Worm (Caenorhabditis elegans) whole organism, L2 larva: ENCODE data around the gene F56B3.4.

Source experiments
- C34F6.9 ChIP-seq: fragments of 150-350 bp; optimal IDR thresholded peaks from 2 replicates; lab custom pipeline; 2014; ENCODE audit warnings: missing biosample characterization, missing genetic modification characterization
- F13H6.1 ChIP-seq: sonication (generic microtip); optimal IDR thresholded peaks from 2 replicates; lab custom pipeline; 2016; ENCODE audit warnings: missing genetic modification characterization, missing compliant biosample characterization
- R02D3.7 ChIP-seq: fragments of 150-350 bp; optimal IDR thresholded peaks from 2 replicates; lab custom pipeline; 2014; ENCODE audit warnings: missing biosample characterization, missing genetic modification characterization
- Y55F3AM.14 ChIP-seq: fragments of 200-800 bp; sonication (Bioruptor generic); optimal IDR thresholded peaks from 2 replicates; lab custom pipeline; 2018; ENCODE audit warnings: mild to moderate bottlenecking, missing genetic modification characterization, missing compliant biosample characterization
- alr-1 ChIP-seq: fragments of 150-350 bp; optimal IDR thresholded peaks from 2 replicates; lab custom pipeline; 2014; ENCODE audit warnings: missing biosample characterization, missing genetic modification characterization
- aly-2 ChIP-seq: fragments of 150-350 bp; optimal IDR thresholded peaks from 2 replicates; lab custom pipeline; 2014; ENCODE audit warnings: missing biosample characterization, missing genetic modification characterization
- ama-1 ChIP-seq: fragments of 150-350 bp; optimal IDR thresholded peaks from 2 replicates; lab custom pipeline; 2018; ENCODE audit warnings: inconsistent platforms
- blmp-1 ChIP-seq: sonication (generic microtip); optimal IDR thresholded peaks from 2 replicates; lab custom pipeline; 2017; ENCODE audit warnings: missing genetic modification characterization, mild to moderate bottlenecking, missing compliant biosample characterization, antibody characterized with exemption, moderate library complexity; ENCODE audit not compliant: insufficient read depth
- crh-2 ChIP-seq: sonication (generic microtip); optimal IDR thresholded peaks from 2 replicates; lab custom pipeline; 2017; ENCODE audit warnings: missing biosample characterization, missing genetic modification characterization
- dmd-4 ChIP-seq: sonication (generic microtip); optimal IDR thresholded peaks from 2 replicates; lab custom pipeline; 2017; ENCODE audit warnings: missing biosample characterization, missing genetic modification characterization
- gmeb-1 ChIP-seq: fragments of 150-350 bp; optimal IDR thresholded peaks from 2 replicates; lab custom pipeline; 2014; ENCODE audit warnings: missing biosample characterization, missing genetic modification characterization
- lin-13 ChIP-seq: fragments of 150-350 bp; optimal IDR thresholded peaks from 2 replicates; lab custom pipeline; 2014; ENCODE audit warnings: missing biosample characterization, missing genetic modification reagents, missing genetic modification characterization
- lin-39 ChIP-seq: fragments of 150-350 bp; optimal IDR thresholded peaks from 2 replicates; lab custom pipeline; 2014; ENCODE audit warnings: missing biosample characterization, missing genetic modification reagents, missing genetic modification characterization
- lsy-2 ChIP-seq, 2 experiments: fragments of 150-350 bp in 1 of 2; sonication (generic microtip) in 1 of 2; optimal IDR thresholded peaks; 2 replicates each; lab custom pipeline; 2014 to 2017; ENCODE audit warnings: missing biosample characterization in 2 of 2, missing genetic modification characterization in 2 of 2
- mab-5 ChIP-seq: fragments of 150-350 bp; optimal IDR thresholded peaks from 2 replicates; lab custom pipeline; 2014; ENCODE audit warnings: missing biosample characterization, missing genetic modification characterization
- mdl-1 ChIP-seq, 2 experiments: fragments of 150-350 bp in 1 of 2; sonication (generic microtip) in 1 of 2; optimal IDR thresholded peaks; 2 replicates each; lab custom pipeline; 2017; ENCODE audit warnings: missing biosample characterization in 2 of 2, missing genetic modification characterization in 2 of 2
- nhr-10 ChIP-seq: sonication (generic microtip); optimal IDR thresholded peaks from 2 replicates; lab custom pipeline; 2017; ENCODE audit warnings: missing biosample characterization, missing genetic modification characterization
- nhr-11 ChIP-seq: fragments of 150-350 bp; optimal IDR thresholded peaks from 2 replicates; lab custom pipeline; 2014; ENCODE audit warnings: missing biosample characterization, missing genetic modification characterization
- nhr-12 ChIP-seq: fragments of 150-350 bp; optimal IDR thresholded peaks from 2 replicates; lab custom pipeline; 2014; ENCODE audit warnings: missing biosample characterization, missing genetic modification characterization
- nhr-21 ChIP-seq: fragments of 150-350 bp; optimal IDR thresholded peaks from 2 replicates; lab custom pipeline; 2014; ENCODE audit warnings: missing biosample characterization, missing genetic modification characterization
- nhr-237 ChIP-seq: fragments of 150-350 bp; optimal IDR thresholded peaks from 2 replicates; lab custom pipeline; 2014; ENCODE audit warnings: missing biosample characterization, missing genetic modification characterization
- nhr-25 ChIP-seq: fragments of 150-350 bp; sonication (generic microtip); optimal IDR thresholded peaks from 3 replicates; lab custom pipeline; 2014; ENCODE audit warnings: missing biosample characterization, missing genetic modification characterization
- nhr-6 ChIP-seq: fragments of 150-350 bp; optimal IDR thresholded peaks from 2 replicates; lab custom pipeline; 2014; ENCODE audit warnings: missing biosample characterization, missing genetic modification characterization
- nhr-77 ChIP-seq: fragments of 150-350 bp; optimal IDR thresholded peaks from 2 replicates; lab custom pipeline; 2014; ENCODE audit warnings: missing biosample characterization, missing genetic modification characterization
- peb-1 ChIP-seq: fragments of 150-350 bp; optimal IDR thresholded peaks from 2 replicates; lab custom pipeline; 2014; ENCODE audit warnings: missing biosample characterization, missing genetic modification characterization
- sma-3 ChIP-seq: sonication (generic microtip); optimal IDR thresholded peaks from 2 replicates; lab custom pipeline; 2016; ENCODE audit warnings: missing genetic modification reagents, missing genetic modification characterization, missing compliant biosample characterization
- sma-9 ChIP-seq, 2 experiments: fragments of 150-350 bp in 1 of 2; sonication (generic microtip) in 1 of 2; optimal IDR thresholded peaks; 2 replicates each; lab custom pipeline; 2014 to 2016; ENCODE audit warnings: missing genetic modification characterization in 2 of 2, mild to moderate bottlenecking in 1 of 2, missing biosample characterization in 1 of 2, missing compliant biosample characterization in 1 of 2, missing genetic modification reagents in 1 of 2, moderate library complexity in 1 of 2
- snpc-4 ChIP-seq: fragments of 150-350 bp; optimal IDR thresholded peaks from 2 replicates; lab custom pipeline; 2014; ENCODE audit warnings: missing biosample characterization, missing genetic modification characterization
- unc-55 ChIP-seq: fragments of 150-350 bp; sonication (generic microtip); optimal IDR thresholded peaks from 3 replicates; lab custom pipeline; 2014; ENCODE audit warnings: missing biosample characterization, missing genetic modification reagents, missing genetic modification characterization
- unc-62 ChIP-seq: fragments of 150-350 bp; optimal IDR thresholded peaks from 2 replicates; lab custom pipeline; 2014; ENCODE audit warnings: missing biosample characterization, missing genetic modification reagents, missing genetic modification characterization
- zag-1 ChIP-seq: fragments of 150-350 bp; optimal IDR thresholded peaks from 2 replicates; lab custom pipeline; 2014; ENCODE audit warnings: missing biosample characterization, missing genetic modification characterization
- ztf-11 ChIP-seq: sonication (generic microtip); optimal IDR thresholded peaks from 2 replicates; lab custom pipeline; 2017; ENCODE audit warnings: missing biosample characterization, missing genetic modification characterization
- ztf-4 ChIP-seq: fragments of 150-350 bp; optimal IDR thresholded peaks from 2 replicates; lab custom pipeline; 2014; ENCODE audit warnings: missing biosample characterization, missing genetic modification characterization

The F56B3.4 gene

DNA sequence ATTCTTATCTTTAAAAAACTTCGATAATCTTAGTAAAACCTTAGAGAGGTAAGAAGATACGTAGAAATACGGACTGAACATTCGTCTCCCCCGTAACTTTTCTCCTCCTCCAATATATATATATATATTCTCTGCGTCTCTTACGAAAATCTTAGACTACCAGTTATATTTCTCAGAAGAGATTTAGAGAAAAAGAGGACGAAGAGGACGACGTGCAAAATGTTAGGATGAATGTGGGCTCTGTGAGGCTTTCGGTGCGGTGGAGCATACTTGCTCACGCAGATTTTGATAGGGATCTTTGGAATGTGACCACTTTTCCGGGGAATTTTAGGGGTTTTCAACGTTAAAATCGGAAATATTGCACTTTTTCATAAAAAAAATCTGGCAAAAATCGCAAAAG is 34.4 kb upstream of the F56B3.4 start (continued):
- TF ChIP-seq sma-9 (GFP tag; optimal IDR thresholded peaks at IDR 0.05; lab: Kevin White, UChicago) (no peak), sma-9 (tag; optimal IDR thresholded peaks at IDR 0.05; lab: Kevin White, UChicago) (no peak), nhr-77 (tag; lab: Kevin White, UChicago) (no peak), ztf-4 (tag; lab: Kevin White, UChicago) (no peak), ama-1 (lab: Kevin White, UChicago) (peak; percentile 24), aly-2 (tag; lab: Kevin White, UChicago) (no peak)
- TF ChIP-seq, all 48 proteins: peak for 21

DNA sequence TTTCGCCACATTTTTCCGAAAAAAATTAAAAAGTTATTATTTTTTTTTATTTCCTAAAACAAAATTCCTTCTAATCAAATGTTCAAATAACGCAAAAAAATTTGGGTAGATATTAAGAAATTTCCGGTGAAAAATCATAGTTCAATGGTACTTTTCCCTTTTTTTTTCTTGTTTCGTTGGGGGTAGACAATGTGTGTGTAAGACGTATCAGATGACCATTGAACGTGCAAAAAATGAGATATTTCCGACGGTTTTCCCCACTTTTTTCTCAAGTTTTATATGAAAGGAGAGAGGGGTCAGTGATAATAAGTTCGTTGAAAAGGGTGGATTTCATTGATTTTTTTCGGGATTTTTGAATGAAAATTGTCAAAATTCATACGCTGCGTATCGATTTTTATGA is 32.1 kb upstream of the F56B3.4 start:
- TF ChIP-seq alr-1 (tag; lab: Kevin White, UChicago), result no peak
- no peak for TF ChIP-seq C34F6.9 (tag; lab: Kevin White, UChicago)
- TF ChIP-seq nhr-12 (tag; lab: Kevin White, UChicago), result no peak
- TF ChIP-seq snpc-4 (tag; lab: Kevin White, UChicago), result no peak
- no peak for TF ChIP-seq crh-2
- TF ChIP-seq Y55F3AM.14, result no peak
- TF ChIP-seq nhr-11 (tag; lab: Kevin White, UChicago), result no peak
- TF ChIP-seq nhr-21 (tag; lab: Kevin White, UChicago), result no peak
- TF ChIP-seq gmeb-1 (tag; lab: Kevin White, UChicago), result no peak
- TF ChIP-seq sma-9 (GFP tag; optimal IDR thresholded peaks at IDR 0.05; lab: Kevin White, UChicago), result no peak
- no peak for TF ChIP-seq sma-9 (tag; optimal IDR thresholded peaks at IDR 0.05; lab: Kevin White, UChicago)
- no peak for TF ChIP-seq mab-5 (tag; lab: Kevin White, UChicago)
- TF ChIP-seq zag-1 (tag; lab: Kevin White, UChicago), result no peak
- TF ChIP-seq lsy-2 (tag; optimal IDR thresholded peaks at IDR 0.05; lab: Kevin White, UChicago), result no peak
- TF ChIP-seq nhr-6 (tag; lab: Kevin White, UChicago), result no peak
- TF ChIP-seq blmp-1 (tag; lab: Kevin White, UChicago), result no peak

ce11 chrIV:824854-825253 is 30.8 kb upstream of the F56B3.4 start, which contains the start of gene zipt-15:
Gene zipt-15, minus strand, starts transcription at chrIV:824954.
- TF ChIP-seq aly-2 (tag; lab: Kevin White, UChicago) (no peak), peb-1 (tag; lab: Kevin White, UChicago) (no peak), mdl-1 (tag; optimal IDR thresholded peaks at IDR 0.05; lab: Kevin White, UChicago) (no peak), sma-9 (GFP tag; optimal IDR thresholded peaks at IDR 0.05; lab: Kevin White, UChicago) (no peak), sma-9 (tag; optimal IDR thresholded peaks at IDR 0.05; lab: Kevin White, UChicago) (no peak), nhr-10 (no peak), ztf-11 (tag; lab: Kevin White, UChicago) (no peak), nhr-77 (tag; lab: Kevin White, UChicago) (no peak), dmd-4 (tag; lab: Kevin White, UChicago) (no peak), crh-2 (no peak), F13H6.1 (tag; lab: Kevin White, UChicago) (no peak), R02D3.7 (tag; lab: Kevin White, UChicago) (no peak), nhr-25 (tag; lab: Kevin White, UChicago) (no peak), mab-5 (tag; lab: Kevin White, UChicago) (no peak), unc-62 (GFP tag; lab: Kevin White, UChicago) (no peak), lin-13 (no peak), nhr-12 (tag; lab: Kevin White, UChicago) (no peak), sma-3 (no peak), nhr-237 (tag; lab: Kevin White, UChicago) (no peak)

DNA sequence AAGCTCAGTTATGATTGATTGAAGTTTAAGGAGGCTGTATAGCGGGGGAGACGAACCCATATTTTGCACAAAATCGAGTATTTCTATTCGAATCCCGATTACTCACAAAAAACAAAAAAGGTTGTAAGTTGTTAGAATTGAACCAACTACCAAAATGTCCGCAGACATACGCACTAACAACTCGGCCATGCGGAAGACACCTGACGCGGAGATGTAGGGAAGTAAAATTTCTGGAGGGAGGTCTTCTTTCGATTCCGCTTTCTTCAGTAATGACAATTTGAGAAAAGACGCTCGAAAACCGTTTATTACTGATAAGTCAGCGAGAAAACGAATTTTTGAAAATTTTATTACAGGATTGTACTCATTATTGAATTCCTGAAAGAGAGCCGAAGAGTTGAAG is 23.8 kb upstream of the F56B3.4 start:
- no peak for TF ChIP-seq lin-39 (tag; lab: Kevin White, UChicago)
- no peak for TF ChIP-seq zag-1 (tag; lab: Kevin White, UChicago)
- TF ChIP-seq nhr-237 (tag; lab: Kevin White, UChicago), result no peak
- no peak for TF ChIP-seq nhr-12 (tag; lab: Kevin White, UChicago)

DNA sequence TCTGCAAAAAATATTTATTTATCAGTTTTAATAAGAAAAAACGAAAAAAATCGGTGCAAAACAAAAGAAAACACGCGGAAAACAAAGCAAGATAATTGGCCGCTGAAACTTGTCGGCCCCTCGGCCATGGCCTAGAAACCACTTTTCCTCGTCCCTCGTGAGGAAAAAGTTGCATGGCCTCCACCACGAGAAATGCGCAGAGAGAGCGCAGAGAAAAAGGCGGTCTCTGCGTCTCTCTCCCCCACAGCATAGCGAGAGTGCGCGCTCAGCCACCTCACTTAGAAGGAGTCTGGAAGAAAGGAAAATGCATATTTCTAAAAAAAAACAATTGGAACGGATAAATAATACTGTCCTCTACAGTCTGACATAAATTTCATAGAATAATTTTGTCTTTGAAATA is 19.3 kb upstream of the F56B3.4 start:
- TF ChIP-seq F13H6.1 (tag; lab: Kevin White, UChicago) (peak; percentile 6), gmeb-1 (tag; lab: Kevin White, UChicago) (peak; percentile 29), unc-55 (GFP tag; lab: Kevin White, UChicago) (peak; percentile 55), lsy-2 (tag; optimal IDR thresholded peaks at IDR 0.05; lab: Kevin White, UChicago) (peak in 1 of 2 experiments; percentile 31)
